Fruit fly (Drosophila melanogaster) whole organism, adult: ENCODE results near the gene CG31804.

Source experiments
- CG14711 ChIP-seq: fragments of 200-800 bp; sonication (Bioruptor generic); optimal IDR thresholded peaks from 2 replicates; lab custom pipeline; 2018; ENCODE audit warnings: missing biosample characterization, mild to moderate bottlenecking, missing genetic modification characterization, moderate library complexity
- CG1620 ChIP-seq: fragments of 200-800 bp; sonication (Bioruptor generic); optimal IDR thresholded peaks from 2 replicates; lab custom pipeline; 2016; ENCODE audit warnings: missing biosample characterization, missing genetic modification characterization
- CG33017 ChIP-seq: fragments of 200-800 bp; sonication (Bioruptor generic); optimal IDR thresholded peaks from 2 replicates; lab custom pipeline; 2018; ENCODE audit warnings: missing biosample characterization, mild to moderate bottlenecking, missing genetic modification characterization, moderate library complexity
- Clk ChIP-seq: fragments of 200-800 bp; sonication (Bioruptor generic); optimal IDR thresholded peaks from 2 replicates; lab custom pipeline; 2017; ENCODE audit warnings: missing biosample characterization, missing genetic modification characterization
- Crg-1 ChIP-seq: fragments of 200-800 bp; sonication (Bioruptor generic); optimal IDR thresholded peaks from 2 replicates; lab custom pipeline; 2016; ENCODE audit warnings: missing biosample characterization, missing genetic modification characterization
- Hr96 ChIP-seq: fragments of 200-800 bp; sonication (Bioruptor generic); optimal IDR thresholded peaks from 2 replicates; lab custom pipeline; 2016; ENCODE audit warnings: missing biosample characterization, missing genetic modification characterization
- Mnt ChIP-seq: fragments of 200-800 bp; sonication (Bioruptor generic); optimal IDR thresholded peaks from 2 replicates; lab custom pipeline; 2016; ENCODE audit warnings: missing biosample characterization, mild to moderate bottlenecking, missing genetic modification characterization
- bab1 ChIP-seq: fragments of 200-800 bp; sonication (Bioruptor generic); optimal IDR thresholded peaks from 3 replicates; lab custom pipeline; 2019; ENCODE audit warnings: missing biosample characterization, mild to moderate bottlenecking, missing genetic modification characterization, moderate library complexity
- cic ChIP-seq: fragments of 200-800 bp; sonication (Bioruptor generic); optimal IDR thresholded peaks from 2 replicates; lab custom pipeline; 2017; ENCODE audit warnings: missing biosample characterization, mild to moderate bottlenecking, missing genetic modification characterization, moderate library complexity
- kay ChIP-seq: fragments of 200-800 bp; sonication (Bioruptor generic); peaks from one replicate; lab custom pipeline; 2016; ENCODE audit warnings: missing biosample characterization, missing genetic modification characterization, borderline replicate concordance
- ovo ChIP-seq: fragments of 200-800 bp; sonication (Bioruptor generic); optimal IDR thresholded peaks from 2 replicates; lab custom pipeline; 2016; ENCODE audit warnings: missing biosample characterization, missing genetic modification characterization
- pad ChIP-seq: fragments of 200-800 bp; sonication (Bioruptor generic); optimal IDR thresholded peaks from 3 replicates; lab custom pipeline; 2017; ENCODE audit warnings: missing biosample characterization, missing genetic modification characterization, mild to moderate bottlenecking, moderate library complexity, missing genetic modification reagents

dm6 chr2L:17412533-17412932 lies 49.2 kb downstream of the CG31804 start, which contains the start of gene Rsph9:
- TF ChIP-seq cic (GFP tag; lab: Kevin White, UChicago) (no peak), CG33017 (tag; lab: Kevin White, UChicago) (no peak), Clk (GFP tag; lab: Kevin White, UChicago) (no peak), Mnt (GFP tag; lab: Kevin White, UChicago) (no peak), ovo (no peak), CG1620 (GFP tag; lab: Kevin White, UChicago) (no peak), CG14711 (tag; lab: Kevin White, UChicago) (no peak), pad (GFP tag; lab: Kevin White, UChicago) (no peak), Hr96 (GFP tag; lab: Kevin White, UChicago) (no peak), bab1 (no peak), kay (no peak), Crg-1 (GFP tag; lab: Kevin White, UChicago) (no peak)
